Fruit fly (Drosophila melanogaster): ENCODE data around the gene CG31221.
A peak's percentile ranks its signal among the peaks of the same experiment; 100 is the strongest.

CG31221 gene

dm6 chr3R:19472218-19472617 is 59.7 kb downstream of the CG31221 start (continued):
- TF ChIP-seq bcd (GFP tag; optimal IDR thresholded peaks at IDR 0.05), result no peak
- no peak for TF ChIP-seq abd-A (tag; optimal IDR thresholded peaks at IDR 0.05)
- TF ChIP-seq Vsx1 (GFP tag; optimal IDR thresholded peaks at IDR 0.05), result peak; percentile 39
- TF ChIP-seq CG14050 (GFP tag; IDR thresholded peaks at IDR 0.05), result no peak
- TF ChIP-seq CG1603 (tag; optimal IDR thresholded peaks at IDR 0.05), result peak; percentile 67
- no peak for TF ChIP-seq CG16815 (GFP tag; optimal IDR thresholded peaks at IDR 0.05)
- no peak for TF ChIP-seq CG7271 (tag; optimal IDR thresholded peaks at IDR 0.05)
- TF ChIP-seq Oli (tag; optimal IDR thresholded peaks at IDR 0.05), result no peak
- no peak for TF ChIP-seq CG3065 (GFP tag; optimal IDR thresholded peaks at IDR 0.05)
- TF ChIP-seq mirr (GFP tag; optimal IDR thresholded peaks at IDR 0.05), result peak; percentile 49
- peak; percentile 80 for TF ChIP-seq kni (GFP tag; optimal IDR thresholded peaks at IDR 0.05)
- TF ChIP-seq CG2875 (GFP tag; optimal IDR thresholded peaks at IDR 0.05), result peak; percentile 18
- TF ChIP-seq CG10366 (GFP tag; IDR thresholded peaks at IDR 0.05), result no peak
- no peak for TF ChIP-seq her (GFP tag; optimal IDR thresholded peaks at IDR 0.05)
- no peak for TF ChIP-seq Bdp1 (GFP tag; optimal IDR thresholded peaks at IDR 0.05)
- TF ChIP-seq CG9727 (GFP tag; optimal IDR thresholded peaks at IDR 0.05), result peak; percentile 55
- TF ChIP-seq sisA (GFP tag; IDR thresholded peaks at IDR 0.05), result no peak
- TF ChIP-seq Pdp1 (GFP tag; optimal IDR thresholded peaks at IDR 0.05), result peak in 1 of 2 experiments; percentile 92
- no peak for TF ChIP-seq lmd (GFP tag; IDR thresholded peaks at IDR 0.05)
- no peak for TF ChIP-seq Scr (GFP tag; IDR thresholded peaks at IDR 0.05; ENCODE audit: partially characterized antibody)
- TF ChIP-seq CG33557 (GFP tag; optimal IDR thresholded peaks at IDR 0.05), result peak; percentile 78
- TF ChIP-seq CG9609 (GFP tag; optimal IDR thresholded peaks at IDR 0.05), result no peak
- TF ChIP-seq Ptx1 (GFP tag; IDR thresholded peaks at IDR 0.05), result no peak
- peak; percentile 65 for TF ChIP-seq zfh1 (GFP tag; IDR thresholded peaks at IDR 0.05)
- peak; percentile 36 for TF ChIP-seq Spps (tag; optimal IDR thresholded peaks at IDR 0.05)
- TF ChIP-seq fd102C (GFP tag; optimal IDR thresholded peaks at IDR 0.05), result peak; percentile 23
- TF ChIP-seq CG16813 (GFP tag; IDR thresholded peaks at IDR 0.05; ENCODE audit: partially characterized antibody), result no peak
- TF ChIP-seq CG4617 (GFP tag; optimal IDR thresholded peaks at IDR 0.05; ENCODE audit: borderline replicate concordance), result no peak
- no peak for TF ChIP-seq Doc3 (GFP tag; IDR thresholded peaks at IDR 0.05; ENCODE audit: partially characterized antibody)
- TF ChIP-seq CG18764 (GFP tag; optimal IDR thresholded peaks at IDR 0.05), result no peak
- TF ChIP-seq Hr78 (GFP tag; optimal IDR thresholded peaks at IDR 0.05), result peak in 1 of 2 experiments; percentile 78
- no peak for TF ChIP-seq Deaf1 (tag; optimal IDR thresholded peaks at IDR 0.05)
- TF ChIP-seq otp (GFP tag; IDR thresholded peaks at IDR 0.05), result 0 out of 3 replicates have a peak, but pooled peaks have one; percentile 54
- peak; percentile 45 for TF ChIP-seq run (tag; optimal IDR thresholded peaks at IDR 0.05)
- peak; percentile 59 for TF ChIP-seq CG4707 (GFP tag; optimal IDR thresholded peaks at IDR 0.05)
- no peak for TF ChIP-seq insv (GFP tag; optimal IDR thresholded peaks at IDR 0.05)
- TF ChIP-seq CG7745 (tag; optimal IDR thresholded peaks at IDR 0.05), result peak; percentile 36
- no peak for TF ChIP-seq CG14965 (GFP tag; optimal IDR thresholded peaks at IDR 0.05; ENCODE audit: borderline replicate concordance)
- no peak for TF ChIP-seq Lhr (GFP tag; optimal IDR thresholded peaks at IDR 0.05)
- TF ChIP-seq Fer1 (GFP tag; optimal IDR thresholded peaks at IDR 0.05), result no peak
- no peak for TF ChIP-seq CG31388 (GFP tag; optimal IDR thresholded peaks at IDR 0.05)
- peak; percentile 36 for TF ChIP-seq CG17385 (GFP tag; optimal IDR thresholded peaks at IDR 0.05)
- peak; percentile 54 for TF ChIP-seq Xrp1 (GFP tag; IDR thresholded peaks at IDR 0.05)
- no peak for TF ChIP-seq trem (tag; optimal IDR thresholded peaks at IDR 0.05)
- TF ChIP-seq CG17359 (tag; optimal IDR thresholded peaks at IDR 0.05), result peak; percentile 20
- no peak for TF ChIP-seq Six4 (GFP tag; optimal IDR thresholded peaks at IDR 0.05)
- no peak for TF ChIP-seq Adf1 (GFP tag; IDR thresholded peaks at IDR 0.05)
- no peak for TF ChIP-seq hbn (GFP tag; IDR thresholded peaks at IDR 0.05; ENCODE audit: partially characterized antibody)
- TF ChIP-seq CG14441 (GFP tag; IDR thresholded peaks at IDR 0.05), result peak; percentile 32; the same call in 1 of the 2 replicates
- no peak for TF ChIP-seq emc (GFP tag; optimal IDR thresholded peaks at IDR 0.05)

All from whole organism, embryonic.